Fruit fly (Drosophila melanogaster) whole organism, embryonic: ENCODE results near the gene gro.

Source experiments
- CG11247 ChIP-seq: fragments of 200-800 bp; sonication (Bioruptor generic); IDR thresholded peaks from 2 replicates; pipeline ENCODE4 v1.3.6; 2022; ENCODE audit warnings: missing biosample characterization, missing genetic modification characterization
- CG11696 ChIP-seq: fragments of 200-800 bp; sonication (Bioruptor generic); IDR thresholded peaks from 2 replicates; pipeline ENCODE4 v1.3.6; 2022; ENCODE audit warnings: missing biosample characterization, missing genetic modification characterization
- CG12769 ChIP-seq: fragments of 200-800 bp; sonication (Bioruptor generic); optimal IDR thresholded peaks from 2 replicates; lab custom pipeline; 2019; ENCODE audit warnings: missing biosample characterization, mild to moderate bottlenecking, missing genetic modification characterization, moderate library complexity
- CG13424 ChIP-seq: fragments of 200-800 bp; sonication (Bioruptor generic); optimal IDR thresholded peaks from 2 replicates; lab custom pipeline; 2019; ENCODE audit warnings: missing biosample characterization, mild to moderate bottlenecking, missing genetic modification characterization, moderate library complexity
- CG1602 ChIP-seq: fragments of 200-800 bp; sonication (Bioruptor generic); optimal IDR thresholded peaks from 3 replicates; lab custom pipeline; 2016; ENCODE audit warnings: missing biosample characterization, missing genetic modification characterization
- CG17568 ChIP-seq: fragments of 200-800 bp; sonication (Bioruptor generic); optimal IDR thresholded peaks from 2 replicates; lab custom pipeline; 2018; ENCODE audit warnings: missing biosample characterization, mild to moderate bottlenecking, missing genetic modification characterization, moderate library complexity
- CG2202 ChIP-seq: fragments of 200-800 bp; sonication (Bioruptor generic); optimal IDR thresholded peaks from 2 replicates; lab custom pipeline; 2018; ENCODE audit warnings: missing biosample characterization, mild to moderate bottlenecking, missing genetic modification characterization
- CG2712 ChIP-seq: fragments of 200-800 bp; optimal IDR thresholded peaks from 3 replicates; lab custom pipeline; 2019; ENCODE audit warnings: missing biosample characterization, mild to moderate bottlenecking, missing genetic modification characterization, moderate library complexity
- CG31365 ChIP-seq: fragments of 200-800 bp; sonication (Bioruptor generic); optimal IDR thresholded peaks from 2 replicates; lab custom pipeline; 2018; ENCODE audit warnings: missing biosample characterization, mild to moderate bottlenecking, missing genetic modification characterization
- CG3163 ChIP-seq: fragments of 200-800 bp; sonication (Bioruptor generic); optimal IDR thresholded peaks from 3 replicates; lab custom pipeline; 2016; ENCODE audit warnings: missing biosample characterization, missing genetic modification characterization
- CG4424 ChIP-seq: fragments of 200-800 bp; sonication (Bioruptor generic); optimal IDR thresholded peaks from 3 replicates; lab custom pipeline; 2016; ENCODE audit warnings: missing biosample characterization, missing genetic modification characterization
- CG4820 ChIP-seq: fragments of 200-800 bp; sonication (Bioruptor generic); optimal IDR thresholded peaks from 3 replicates; lab custom pipeline; 2016; ENCODE audit warnings: missing biosample characterization, missing genetic modification characterization
- CG8478 ChIP-seq: fragments of >200 bp; optimal IDR thresholded peaks from 2 replicates; lab custom pipeline; 2018
- Dp ChIP-seq: fragments of 200-800 bp; sonication (Bioruptor generic); optimal IDR thresholded peaks from 2 replicates; lab custom pipeline; 2018; ENCODE audit warnings: missing biosample characterization, mild to moderate bottlenecking, missing genetic modification characterization, moderate library complexity
- E2f1 ChIP-seq: fragments of 200-800 bp; sonication (Bioruptor generic); IDR thresholded peaks from 2 replicates; pipeline ENCODE4 v1.3.6; 2022; ENCODE audit warnings: missing biosample characterization, missing genetic modification characterization
- Elba2 ChIP-seq: fragments of 200-800 bp; sonication (Bioruptor generic); optimal IDR thresholded peaks from 3 replicates; lab custom pipeline; 2016; ENCODE audit warnings: missing biosample characterization, missing genetic modification characterization
- H15 ChIP-seq: fragments of 200-800 bp; sonication (Bioruptor generic); IDR thresholded peaks from 3 replicates; pipeline ENCODE4 v1.3.6; 2022; ENCODE audit warnings: missing biosample characterization, missing genetic modification characterization
- Hand ChIP-seq: fragments of 200-800 bp; sonication (Bioruptor generic); optimal IDR thresholded peaks from 2 replicates; lab custom pipeline; 2017; ENCODE audit warnings: mild to moderate bottlenecking, missing biosample characterization, missing genetic modification reagents, missing genetic modification characterization
- Lim3 ChIP-seq: fragments of 200-800 bp; sonication (Bioruptor generic); IDR thresholded peaks from 2 replicates; pipeline ENCODE4 v1.3.6; 2022; ENCODE audit warnings: missing biosample characterization, missing genetic modification characterization
- MTF-1 ChIP-seq: fragments of 200-800 bp; sonication (Bioruptor generic); optimal IDR thresholded peaks from 2 replicates; lab custom pipeline; 2018; ENCODE audit warnings: missing biosample characterization, mild to moderate bottlenecking, missing genetic modification characterization, borderline replicate concordance
- NC2β ChIP-seq: fragments of 200-800 bp; sonication (Bioruptor generic); optimal IDR thresholded peaks from 2 replicates; lab custom pipeline; 2016; ENCODE audit warnings: missing biosample characterization, missing genetic modification characterization
- Optix ChIP-seq: fragments of 200-800 bp; sonication (Bioruptor generic); IDR thresholded peaks from 3 replicates; pipeline ENCODE4 v1.3.6; 2022; ENCODE audit warnings: missing biosample characterization, missing genetic modification characterization
- Pdp1 ChIP-seq, 2 experiments: fragments of 200-800 bp; sonication (Bioruptor generic); optimal IDR thresholded peaks; 3 replicates each; lab custom pipeline; 2016; ENCODE audit warnings: missing biosample characterization in 2 of 2, missing genetic modification characterization in 2 of 2, mild to moderate bottlenecking in 1 of 2, moderate library complexity in 1 of 2
- Poxn ChIP-seq: fragments of 200-800 bp; sonication (Bioruptor generic); IDR thresholded peaks from 2 replicates; pipeline ENCODE4 v1.3.6; 2022; ENCODE audit warnings: missing biosample characterization, missing genetic modification characterization
- Scr ChIP-seq: fragments of 200-800 bp; sonication (Bioruptor generic); IDR thresholded peaks from 2 replicates; pipeline ENCODE4 v1.3.6; 2022; ENCODE audit warnings: missing biosample characterization, missing genetic modification characterization; ENCODE audit not compliant: partially characterized antibody
- Sin3A ChIP-seq: fragments of >200 bp; optimal IDR thresholded peaks from 2 replicates; lab custom pipeline; 2018
- Sry-δ ChIP-seq: fragments of 200-800 bp; sonication (Bioruptor generic); optimal IDR thresholded peaks from 2 replicates; lab custom pipeline; 2016; ENCODE audit warnings: missing biosample characterization, missing genetic modification characterization
- ac ChIP-seq: fragments of 200-800 bp; sonication (Bioruptor generic); optimal IDR thresholded peaks from 3 replicates; lab custom pipeline; 2017; ENCODE audit warnings: missing biosample characterization, mild to moderate bottlenecking, missing genetic modification characterization
- amos ChIP-seq: fragments of 200-800 bp; sonication (Bioruptor generic); IDR thresholded peaks from 2 replicates; pipeline ENCODE4 v1.3.6; 2022; ENCODE audit warnings: missing biosample characterization, missing genetic modification characterization; ENCODE audit not compliant: partially characterized antibody
- aop ChIP-seq: fragments of 200-800 bp; sonication (Bioruptor generic); IDR thresholded peaks from 2 replicates; pipeline ENCODE4 v1.3.6; 2022; ENCODE audit warnings: missing biosample characterization, missing genetic modification characterization
- ash1 ChIP-seq: fragments of 200-800 bp; sonication (Bioruptor generic); optimal IDR thresholded peaks from 2 replicates; lab custom pipeline; 2018; ENCODE audit warnings: missing biosample characterization, mild to moderate bottlenecking, missing genetic modification characterization
- chn ChIP-seq: fragments of 200-800 bp; sonication (Bioruptor generic); optimal IDR thresholded peaks from 2 replicates; lab custom pipeline; 2016; ENCODE audit warnings: missing biosample characterization, missing genetic modification characterization
- crol ChIP-seq: fragments of 200-800 bp; sonication (Bioruptor generic); IDR thresholded peaks from 2 replicates; pipeline ENCODE4 v1.3.6; 2022; ENCODE audit warnings: missing biosample characterization, missing genetic modification characterization
- crp ChIP-seq, 2 experiments: fragments of 200-800 bp; sonication (Bioruptor generic); optimal IDR thresholded peaks; 2 replicates in 1 of 2; 3 replicates in 1 of 2; lab custom pipeline; 2017; ENCODE audit warnings: missing biosample characterization in 2 of 2, missing genetic modification characterization in 2 of 2, mild to moderate bottlenecking in 1 of 2, moderate library complexity in 1 of 2
- en ChIP-seq: fragments of 200-800 bp; sonication (Bioruptor generic); optimal IDR thresholded peaks from 2 replicates; lab custom pipeline; 2016; ENCODE audit warnings: missing biosample characterization, missing genetic modification characterization
- grau ChIP-seq: fragments of 200-800 bp; optimal IDR thresholded peaks from 3 replicates; lab custom pipeline; 2019; ENCODE audit warnings: missing biosample characterization, mild to moderate bottlenecking, missing genetic modification characterization, moderate library complexity
- her ChIP-seq: fragments of 200-800 bp; sonication (Bioruptor generic); optimal IDR thresholded peaks from 2 replicates; lab custom pipeline; 2016; ENCODE audit warnings: missing biosample characterization, missing genetic modification characterization
- inv ChIP-seq: fragments of 200-800 bp; sonication (Bioruptor generic); IDR thresholded peaks from 2 replicates; pipeline ENCODE4 v1.3.6; 2022; ENCODE audit warnings: missing biosample characterization, missing genetic modification characterization; ENCODE audit not compliant: partially characterized antibody
- kah ChIP-seq: fragments of 200-800 bp; sonication (Bioruptor generic); optimal IDR thresholded peaks from 2 replicates; lab custom pipeline; 2018; ENCODE audit warnings: missing biosample characterization, mild to moderate bottlenecking, missing genetic modification characterization
- nerfin-1 ChIP-seq: fragments of 200-800 bp; sonication (Bioruptor generic); optimal IDR thresholded peaks from 3 replicates; lab custom pipeline; 2019; ENCODE audit warnings: missing biosample characterization, mild to moderate bottlenecking, missing genetic modification characterization, moderate library complexity
- pan ChIP-seq, 4 experiments: fragments of >200 bp in 3 of 4; fragments of 200-800 bp in 1 of 4; sonication (Bioruptor generic) in 1 of 4; optimal IDR thresholded peaks in 3 of 4; IDR thresholded peaks in 1 of 4; 2 replicates each; pipeline versions ENCODE4 v1.3.6 to Lab custom; 2017 to 2022; ENCODE audit warnings: missing biosample characterization in 2 of 4, missing genetic modification characterization in 2 of 4, mixed read lengths in 1 of 4
- pnt ChIP-seq: fragments of 200-800 bp; sonication (Bioruptor generic); optimal IDR thresholded peaks from 3 replicates; lab custom pipeline; 2016; ENCODE audit warnings: missing biosample characterization, missing genetic modification characterization
- wdn ChIP-seq: fragments of 200-800 bp; sonication (Bioruptor generic); IDR thresholded peaks from 2 replicates; pipeline ENCODE4 v1.3.6; 2022; ENCODE audit warnings: missing biosample characterization, missing genetic modification characterization

gro gene

DNA sequence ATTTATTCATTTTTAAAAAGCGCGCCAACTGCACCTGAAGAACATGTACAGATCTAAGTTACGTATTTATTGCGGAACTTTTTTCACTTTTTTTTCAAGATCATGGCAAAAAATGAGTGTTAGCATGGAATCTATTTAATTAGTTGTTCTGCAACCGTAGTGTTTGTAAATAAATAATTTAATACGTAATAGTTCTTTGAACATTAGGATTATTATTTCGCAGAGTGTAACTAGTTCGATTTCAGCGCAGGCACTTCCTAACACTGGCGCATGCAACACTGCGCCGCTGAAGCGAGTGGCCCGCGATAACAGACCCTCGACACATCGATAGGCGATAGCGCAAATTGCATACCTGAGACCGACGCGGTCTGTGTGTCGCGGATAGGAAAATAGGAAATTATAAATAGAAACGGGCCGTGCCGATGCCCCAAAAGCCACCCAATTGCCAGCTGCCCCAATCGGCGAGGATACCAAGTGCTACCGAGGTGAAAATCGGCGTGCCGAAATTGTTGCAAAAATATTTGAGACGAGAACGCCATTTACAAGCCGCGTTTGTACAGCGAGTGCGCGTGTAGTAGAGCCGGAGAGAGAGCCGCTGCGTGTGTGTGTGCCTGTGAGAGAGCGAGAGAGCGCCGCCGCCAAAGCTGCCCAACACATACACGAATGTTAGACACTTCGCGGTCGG is at the start of gene gro (continued):
- TF ChIP-seq CG17568 (peak; percentile 60), wdn (GFP tag; lab: Robert Waterston, UW) (no peak), Scr (GFP tag; lab: Robert Waterston, UW) (peak; percentile 74), CG31365 (tag; lab: Kevin White, UChicago) (no peak), CG1602 (GFP tag; lab: Kevin White, UChicago) (peak; percentile 60), Poxn (GFP tag; lab: Robert Waterston, UW) (no peak), Sry-δ (peak; percentile 82), nerfin-1 (no peak), CG4820 (GFP tag; lab: Kevin White, UChicago) (peak; percentile 47), E2f1 (peak; percentile 68), pnt (GFP tag; lab: Kevin White, UChicago) (peak; percentile 46), ash1 (GFP tag; lab: Kevin White, UChicago) (peak; percentile 36), ac (no peak), Dp (GFP tag; lab: Kevin White, UChicago) (peak; percentile 87), Elba2 (peak; percentile 91), CG11247 (peak; percentile 76), CG13424 (tag; lab: Kevin White, UChicago) (peak; percentile 65), crol (0 out of 2 replicates have a peak, but pooled peaks have one; percentile 20), Optix (GFP tag; lab: Robert Waterston, UW) (no peak), grau (peak; percentile 61), pan (optimal IDR thresholded peaks at IDR 0.05; lab: Kevin White, UChicago) (no peak), pan (GFP tag; optimal IDR thresholded peaks at IDR 0.05 in 1 of 2, IDR thresholded peaks at IDR 0.05 in 1 of 2) (peak in 1 of 2 experiments; percentile 64), inv (GFP tag; lab: Robert Waterston, UW) (peak; percentile 72), H15 (GFP tag; lab: Robert Waterston, UW) (peak; percentile 49; the same call in 1 of the 3 replicates), her (GFP tag; lab: Kevin White, UChicago) (peak; percentile 56), CG4424 (GFP tag; lab: Kevin White, UChicago) (peak; percentile 56), Lim3 (GFP tag; lab: Robert Waterston, UW) (no peak), kah (GFP tag; lab: Kevin White, UChicago) (no peak), MTF-1 (peak; percentile 30), CG2202 (tag; lab: Kevin White, UChicago) (peak; percentile 54), CG2712 (tag; lab: Kevin White, UChicago) (peak; percentile 66), Hand (GFP tag; lab: Kevin White, UChicago) (peak; percentile 26), crp (GFP tag; optimal IDR thresholded peaks at IDR 0.05; lab: Kevin White, UChicago) (peak in 1 of 2 experiments; percentile 18), CG8478 (lab: Kevin White, UChicago) (no peak), CG12769 (tag; lab: Kevin White, UChicago) (peak; percentile 78), aop (GFP tag; lab: Robert Waterston, UW) (no peak), Pdp1 (GFP tag; optimal IDR thresholded peaks at IDR 0.05; lab: Kevin White, UChicago) (peak; percentile 70 to 94), Sin3A (lab: Kevin White, UChicago) (peak; percentile 80), en (GFP tag; lab: Kevin White, UChicago) (peak; percentile 39), chn (peak; percentile 78), amos (GFP tag; lab: Robert Waterston, UW) (peak; percentile 80), CG11696 (GFP tag; lab: Robert Waterston, UW) (no peak), NC2β (GFP tag; lab: Kevin White, UChicago) (peak; percentile 81), CG3163 (GFP tag; lab: Kevin White, UChicago) (peak; percentile 65)
- TF ChIP-seq, all 482 proteins: peak for 377
